Worm (Caenorhabditis elegans): Measurements from ENCODE around the gene ceh-24.
A peak's percentile ranks its signal among the peaks of the same experiment; 100 is the strongest.

The ceh-24 gene

ce11 chrV:13796246-13796776 lies 16.7 kb upstream of the ceh-24 start, which contains the start of gene twk-32:
TSS of gene twk-32 (plus strand) at chrV:13796641.
- no peak for TF ChIP-seq sdc-2 (tag; optimal IDR thresholded peaks at IDR 0.05)
- TF ChIP-seq hlh-30 (tag; optimal IDR thresholded peaks at IDR 0.05; ENCODE audit: insufficient read depth): peak; percentile 19

ce11 chrV:13799190-13799589 lies 13.8 kb upstream of the ceh-24 start:
- TF ChIP-seq pqm-1 (tag; optimal IDR thresholded peaks at IDR 0.05): no peak
- no peak for TF ChIP-seq K02D7.2 (tag; optimal IDR thresholded peaks at IDR 0.05)
- TF ChIP-seq nhr-11 (tag; optimal IDR thresholded peaks at IDR 0.05): no peak
- no peak for TF ChIP-seq ceh-6 (GFP tag; optimal IDR thresholded peaks at IDR 0.05)
- no peak for TF ChIP-seq dve-1 (tag; optimal IDR thresholded peaks at IDR 0.05)
- TF ChIP-seq sdc-2 (tag; optimal IDR thresholded peaks at IDR 0.05): no peak
- no peak for TF ChIP-seq unc-3 (GFP tag; conservative IDR thresholded peaks at IDR 0.05)
- no peak for TF ChIP-seq unc-3 (tag; optimal IDR thresholded peaks at IDR 0.05)
- TF ChIP-seq ceh-9 (tag; optimal IDR thresholded peaks at IDR 0.05): no peak
- TF ChIP-seq ceh-48 (tag; optimal IDR thresholded peaks at IDR 0.05): no peak
- TF ChIP-seq ceh-14 (tag; optimal IDR thresholded peaks at IDR 0.05): no peak
- no peak for TF ChIP-seq hlh-15 (tag; optimal IDR thresholded peaks at IDR 0.05)
- no peak for TF ChIP-seq K09A11.1 (tag; optimal IDR thresholded peaks at IDR 0.05; ENCODE audit: insufficient read depth)
- TF ChIP-seq nhr-232 (tag; optimal IDR thresholded peaks at IDR 0.05): no peak
- no peak for TF ChIP-seq ceh-19 (GFP tag; optimal IDR thresholded peaks at IDR 0.05)
- no peak for TF ChIP-seq ztf-16 (tag; optimal IDR thresholded peaks at IDR 0.05)
- no peak for TF ChIP-seq unc-55 (GFP tag; optimal IDR thresholded peaks at IDR 0.05)
- no peak for TF ChIP-seq elt-2 (tag; optimal IDR thresholded peaks at IDR 0.05)
- TF ChIP-seq ahr-1 (tag; optimal IDR thresholded peaks at IDR 0.05): no peak
- TF ChIP-seq ceh-31 (tag; optimal IDR thresholded peaks at IDR 0.05): no peak
- no peak for TF ChIP-seq sox-2 (GFP tag; IDR thresholded peaks at IDR 0.05)

ce11 chrV:13803902-13804301 lies 9.1 kb upstream of the ceh-24 start, which contains the start of gene swan-2:
TSS of gene swan-2 (minus strand) at chrV:13804281.
- TF ChIP-seq syd-9 (tag; optimal IDR thresholded peaks at IDR 0.05): no peak
- no peak for TF ChIP-seq tbx-7 (tag; optimal IDR thresholded peaks at IDR 0.05)
- no peak for TF ChIP-seq eyg-1 (tag; optimal IDR thresholded peaks at IDR 0.05)
- TF ChIP-seq elt-2 (tag; optimal IDR thresholded peaks at IDR 0.05): no peak
- TF ChIP-seq ets-4 (tag; optimal IDR thresholded peaks at IDR 0.05): no peak
- TF ChIP-seq hlh-30 (tag; optimal IDR thresholded peaks at IDR 0.05; ENCODE audit: insufficient read depth): no peak

- TF ChIP-seq hlh-6 (tag; optimal IDR thresholded peaks at IDR 0.05) (no peak), ceh-48 (tag; optimal IDR thresholded peaks at IDR 0.05) (no peak), fkh-6 (tag; optimal IDR thresholded peaks at IDR 0.05) (no peak), hlh-30 (tag; optimal IDR thresholded peaks at IDR 0.05; ENCODE audit: insufficient read depth) (no peak), pax-1 (tag; optimal IDR thresholded peaks at IDR 0.05) (no peak), sox-2 (GFP tag; IDR thresholded peaks at IDR 0.05) (no peak), unc-86 (tag; optimal IDR thresholded peaks at IDR 0.05) (no peak), fax-1 (tag; optimal IDR thresholded peaks at IDR 0.05) (no peak)
Measured at ce11 chrV:13807232-13807631, 5.8 kb upstream of the ceh-24 start, which contains the start of gene swan-1. TSS of gene swan-1 (minus strand) at chrV:13807237.

- TF ChIP-seq pax-1 (tag; optimal IDR thresholded peaks at IDR 0.05) (peak; percentile 12), ceh-31 (tag; optimal IDR thresholded peaks at IDR 0.05) (peak; percentile 77), pag-3 (tag; optimal IDR thresholded peaks at IDR 0.05; ENCODE audit: borderline replicate concordance) (no peak), tbx-7 (tag; optimal IDR thresholded peaks at IDR 0.05) (no peak), hlh-30 (tag; optimal IDR thresholded peaks at IDR 0.05; ENCODE audit: insufficient read depth) (peak; percentile 59), ets-4 (tag; optimal IDR thresholded peaks at IDR 0.05) (no peak), sox-2 (GFP tag; IDR thresholded peaks at IDR 0.05) (peak; percentile 13; the same call in 1 of the 2 replicates), ztf-16 (tag; optimal IDR thresholded peaks at IDR 0.05) (no peak), pqm-1 (tag; optimal IDR thresholded peaks at IDR 0.05) (no peak), ceh-9 (tag; optimal IDR thresholded peaks at IDR 0.05) (no peak), K09A11.1 (tag; optimal IDR thresholded peaks at IDR 0.05; ENCODE audit: insufficient read depth) (no peak), sdc-2 (tag; optimal IDR thresholded peaks at IDR 0.05) (peak; percentile 17), nhr-232 (tag; optimal IDR thresholded peaks at IDR 0.05) (no peak), fkh-6 (tag; optimal IDR thresholded peaks at IDR 0.05) (no peak), unc-42 (tag; optimal IDR thresholded peaks at IDR 0.05) (peak; percentile 53), hlh-6 (tag; optimal IDR thresholded peaks at IDR 0.05) (no peak), C08G9.2 (tag; optimal IDR thresholded peaks at IDR 0.05) (no peak), ceh-6 (GFP tag; optimal IDR thresholded peaks at IDR 0.05) (no peak), ceh-14 (tag; optimal IDR thresholded peaks at IDR 0.05) (peak; percentile 6), ceh-34 (tag; optimal IDR thresholded peaks at IDR 0.05) (peak; percentile 81), elt-4 (tag; optimal IDR thresholded peaks at IDR 0.05) (no peak), ahr-1 (tag; optimal IDR thresholded peaks at IDR 0.05) (no peak), sox-4 (tag; optimal IDR thresholded peaks at IDR 0.05) (no peak), pros-1 (tag; optimal IDR thresholded peaks at IDR 0.05) (peak; percentile 49), ceh-18 (tag; optimal IDR thresholded peaks at IDR 0.05) (peak; percentile 72), nfya-1 (tag; optimal IDR thresholded peaks at IDR 0.05) (peak; percentile 79), fax-1 (tag; optimal IDR thresholded peaks at IDR 0.05) (no peak), unc-55 (GFP tag; optimal IDR thresholded peaks at IDR 0.05) (peak; percentile 36), hlh-8 (tag; optimal IDR thresholded peaks at IDR 0.05) (peak; percentile 44)
Measured at ce11 chrV:13808462-13808867, 4.6 kb upstream of the ceh-24 start.

Data from whole organism, late embryonic.